Worm (Caenorhabditis elegans): Measurements from ENCODE around the gene prmt-6.
A peak's percentile ranks its signal among the peaks of the same experiment; 100 is the strongest.

prmt-6 gene

ce11 chrIV:2130714-2131113 is at the start of gene prmt-6:
TSS of gene prmt-6 (plus strand) at chrIV:2130965.
- TF ChIP-seq elt-3 (tag; optimal IDR thresholded peaks at IDR 0.05) (peak in 1 of 3 experiments; percentile 26), pqm-1 (tag; optimal IDR thresholded peaks at IDR 0.05) (peak; percentile 17), mml-1 (tag; optimal IDR thresholded peaks at IDR 0.05) (no peak), ztf-11 (tag; optimal IDR thresholded peaks at IDR 0.05) (no peak), elt-2 (tag; optimal IDR thresholded peaks at IDR 0.05) (peak; percentile 81), nhr-67 (tag; optimal IDR thresholded peaks at IDR 0.05) (no peak), lin-39 (tag; optimal IDR thresholded peaks at IDR 0.05) (no peak)

- no peak for TF ChIP-seq lin-15B (tag; optimal IDR thresholded peaks at IDR 0.05)
- TF ChIP-seq nhr-43 (tag; optimal IDR thresholded peaks at IDR 0.05; ENCODE audit: poor library complexity, severe bottlenecking) = peak; percentile 15
- peak in 1 of 3 experiments; percentile 16 for TF ChIP-seq elt-3 (tag; optimal IDR thresholded peaks at IDR 0.05)
- TF ChIP-seq nhr-23 (tag; optimal IDR thresholded peaks at IDR 0.05) = peak; percentile 5
- no peak for TF ChIP-seq mdl-1 (tag; optimal IDR thresholded peaks at IDR 0.05)
- peak; percentile 66 for TF ChIP-seq nhr-25 (tag; optimal IDR thresholded peaks at IDR 0.05)
- TF ChIP-seq lin-39 (tag; optimal IDR thresholded peaks at IDR 0.05) = no peak
- TF ChIP-seq hmg-11 (tag; optimal IDR thresholded peaks at IDR 0.05) = peak; percentile 20
Observed at ce11 chrIV:2083146-2083545, 47.6 kb upstream of the prmt-6 start.

DNA sequence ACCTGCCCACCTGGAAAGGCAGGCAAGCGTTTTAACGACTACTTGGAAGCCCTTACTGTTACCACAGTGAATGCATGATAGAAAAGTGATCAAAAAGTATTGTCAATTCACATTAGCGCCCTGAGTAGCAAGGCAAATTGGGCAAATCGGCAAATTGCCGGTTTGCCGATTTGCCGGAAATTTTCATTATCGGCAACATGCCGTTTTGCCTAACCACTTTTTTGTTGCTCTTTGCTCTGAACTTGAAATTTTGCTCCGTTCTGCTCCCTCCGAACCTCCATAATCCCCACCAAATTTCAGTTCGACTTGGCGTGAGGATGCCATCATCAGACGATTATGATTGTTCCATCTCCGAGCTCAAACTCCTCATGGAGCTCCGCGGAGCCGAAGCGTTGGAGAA is 47.0 kb upstream of the prmt-6 start, which contains the start of gene mca-2:
mca-2 (plus strand) TSS at position 301 of the 400 bp plus-strand sequence.
- TF ChIP-seq ceh-28 (tag; optimal IDR thresholded peaks at IDR 0.05) (no peak), fos-1 (tag; optimal IDR thresholded peaks at IDR 0.05) (no peak), lsy-12 (tag; optimal IDR thresholded peaks at IDR 0.05) (no peak), elt-1 (tag; optimal IDR thresholded peaks at IDR 0.05) (no peak), eor-1 (tag; optimal IDR thresholded peaks at IDR 0.05) (no peak), nhr-43 (tag; optimal IDR thresholded peaks at IDR 0.05; ENCODE audit: poor library complexity, severe bottlenecking) (no peak), nhr-67 (tag; optimal IDR thresholded peaks at IDR 0.05) (no peak), ceh-82 (tag; optimal IDR thresholded peaks at IDR 0.05) (no peak), fkh-2 (tag; optimal IDR thresholded peaks at IDR 0.05) (no peak), egl-27 (tag; optimal IDR thresholded peaks at IDR 0.05) (no peak), pqm-1 (tag; optimal IDR thresholded peaks at IDR 0.05) (no peak), ceh-16 (tag; optimal IDR thresholded peaks at IDR 0.05) (no peak), elt-3 (tag; optimal IDR thresholded peaks at IDR 0.05) (no peak), skn-1 (tag; optimal IDR thresholded peaks at IDR 0.05) (no peak)

DNA sequence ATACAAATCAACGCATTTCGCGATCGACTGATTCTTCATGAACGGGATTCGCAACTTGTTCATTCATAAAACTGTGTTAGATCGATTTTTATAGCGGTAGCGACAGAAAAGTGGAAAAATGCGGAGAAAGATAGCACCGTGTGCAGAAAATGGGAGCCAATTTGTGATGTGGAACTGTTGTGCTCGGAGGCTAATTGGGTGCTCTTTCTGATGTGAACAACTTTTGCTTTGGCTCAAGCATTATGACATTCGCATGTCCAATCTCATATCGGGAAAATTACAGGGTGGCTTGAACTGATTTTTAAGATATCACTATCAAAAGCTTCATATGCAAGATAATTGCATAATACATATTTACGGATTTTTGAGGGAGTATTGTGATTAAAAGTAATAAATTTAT is 31.0 kb upstream of the prmt-6 start, which contains the start of gene C23H5.11:
C23H5.11 (minus strand) TSS at position 101 of the 400 bp plus-strand sequence.
- no peak for TF ChIP-seq ceh-82 (tag; optimal IDR thresholded peaks at IDR 0.05)
- TF ChIP-seq R02D3.7 (tag; optimal IDR thresholded peaks at IDR 0.05) = no peak

DNA sequence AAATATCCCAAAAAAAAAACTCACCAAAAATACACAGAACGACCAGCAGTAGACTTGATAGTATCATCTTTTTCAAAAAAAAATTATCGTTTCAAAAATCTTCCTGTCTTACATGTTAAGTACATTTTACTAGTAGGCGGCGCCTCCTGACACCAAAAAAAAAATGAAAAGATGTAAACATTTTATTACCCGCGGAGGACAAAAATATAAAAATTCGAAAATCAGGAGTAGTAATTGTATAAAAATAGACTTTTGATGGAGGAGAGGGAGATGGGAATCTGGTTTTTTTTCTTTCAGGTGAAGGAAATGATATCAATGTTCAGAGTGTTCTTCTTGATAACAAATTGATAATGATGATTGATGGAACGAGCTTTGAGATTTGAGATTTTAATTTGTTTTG is 28.0 kb upstream of the prmt-6 start, which contains the start of gene C23H5.15:
C23H5.15 (minus strand) TSS at position 101 of the 400 bp plus-strand sequence.
- TF ChIP-seq R02D3.7 (tag; optimal IDR thresholded peaks at IDR 0.05) (no peak), pha-4 (tag; optimal IDR thresholded peaks at IDR 0.05) (no peak)

DNA sequence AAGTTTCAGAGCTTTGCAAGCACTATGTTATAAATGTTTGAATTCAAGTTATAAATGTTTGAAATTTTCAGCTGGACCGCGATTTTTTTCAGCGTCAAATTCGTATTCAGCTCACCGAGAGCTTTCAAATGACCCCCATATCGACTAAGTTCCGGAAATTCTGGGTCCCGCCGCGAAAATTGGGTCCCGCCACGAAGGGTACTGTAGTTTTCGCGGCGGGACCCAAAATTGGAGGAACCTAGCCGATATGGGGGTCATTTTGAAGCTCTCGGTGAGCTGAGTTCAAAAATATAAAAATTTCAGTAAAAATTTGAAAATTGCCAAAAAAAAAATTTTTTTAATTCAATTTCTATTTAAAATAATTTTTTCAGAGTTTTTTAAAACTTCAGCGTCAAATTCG is 24.1 kb upstream of the prmt-6 start:
- TF ChIP-seq pha-4 (tag; optimal IDR thresholded peaks at IDR 0.05) = no peak
- no peak for TF ChIP-seq hmg-11 (tag; optimal IDR thresholded peaks at IDR 0.05)
- no peak for TF ChIP-seq zag-1 (tag; optimal IDR thresholded peaks at IDR 0.05)

DNA sequence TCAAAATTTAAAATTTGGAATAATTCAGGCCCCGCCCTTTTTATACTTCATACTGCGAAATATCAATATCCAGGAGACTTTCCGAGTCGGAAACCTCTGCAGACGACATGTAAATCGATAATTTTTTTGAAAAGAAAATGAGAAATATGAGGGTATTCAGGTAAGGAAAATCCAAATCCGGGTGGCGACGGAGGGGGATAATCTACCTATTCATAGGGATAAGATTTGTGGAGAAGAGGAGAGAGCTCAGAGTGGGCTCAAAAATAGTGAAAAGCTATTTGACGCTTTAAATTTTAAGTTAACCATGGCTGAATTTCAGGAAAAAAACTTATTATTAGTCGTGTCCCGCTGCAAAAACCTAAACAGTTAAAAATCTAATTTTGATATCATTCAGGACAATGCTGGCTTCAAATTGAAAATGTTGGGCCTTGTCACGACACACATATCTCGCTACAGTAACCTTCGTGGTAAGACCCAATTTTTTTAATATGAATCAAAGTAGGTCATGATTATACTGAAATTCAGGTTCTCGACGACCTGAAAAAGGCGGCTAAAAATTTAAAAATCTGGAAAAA is 19.4 kb upstream of the prmt-6 start, which contains the start of gene che-6:
che-6 (minus strand) TSS at position 109 of the 575 bp plus-strand sequence.
- TF ChIP-seq R02D3.7 (tag; optimal IDR thresholded peaks at IDR 0.05) (no peak), elt-2 (tag; optimal IDR thresholded peaks at IDR 0.05) (peak; percentile 52)

Data from whole organism, L3 larva.